Fruit fly (Drosophila melanogaster) Kc167 (cell line): ENCODE results near the gene CG10333.

ENCODE experiments used
- Myc ChIP-seq: fragments of >200 bp; optimal IDR thresholded peaks from 2 replicates; lab custom pipeline; 2017; ENCODE audit warnings: missing external identifiers
- Sin3A ChIP-seq: fragments of >200 bp; optimal IDR thresholded peaks from 2 replicates; lab custom pipeline; 2018; ENCODE audit warnings: missing external identifiers
- h ChIP-seq: fragments of >200 bp; optimal IDR thresholded peaks from 3 replicates; lab custom pipeline; 2018; ENCODE audit warnings: missing external identifiers
- insv ChIP-seq: fragments of >200 bp; optimal IDR thresholded peaks from 3 replicates; lab custom pipeline; 2018; ENCODE audit warnings: missing external identifiers
- psq ChIP-seq: fragments of >200 bp; optimal IDR thresholded peaks from 2 replicates; lab custom pipeline; 2017; ENCODE audit warnings: missing external identifiers
- ttk ChIP-seq: sonication (Bioruptor generic); optimal IDR thresholded peaks from 2 replicates; lab custom pipeline; 2017; ENCODE audit warnings: missing external identifiers

DNA sequence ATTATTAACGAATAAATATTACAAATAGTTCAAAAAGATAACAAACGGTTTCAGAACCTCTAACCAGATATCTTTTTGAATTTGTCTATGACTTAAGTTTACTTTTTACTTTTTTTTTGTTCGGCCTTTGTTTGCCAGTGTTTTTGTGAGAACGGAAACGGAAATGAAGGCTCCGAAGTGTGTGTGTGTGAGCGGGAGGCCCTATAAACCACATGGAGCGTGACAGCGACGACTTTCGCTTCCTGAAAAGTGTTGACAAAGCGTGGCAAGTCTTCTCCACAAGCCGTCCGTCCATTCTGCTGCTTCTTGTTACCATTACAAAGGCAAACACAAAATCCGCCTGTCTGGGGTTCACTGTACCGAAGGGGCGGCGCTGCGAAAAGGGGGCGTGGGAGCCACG is 42.2 kb upstream of the CG10333 start:
- TF ChIP-seq psq (lab: Kevin White, UChicago) (no peak), ttk (no peak), h (no peak), Sin3A (no peak), insv (lab: Kevin White, UChicago) (no peak), Myc (lab: Kevin White, UChicago) (no peak)
